Worm (Caenorhabditis elegans) whole organism, young adult: Measurements from ENCODE around the gene M7.8.

Experiments
- F33H1.4 ChIP-seq: fragments of 200-800 bp; sonication (Bioruptor generic); IDR thresholded peaks from 2 replicates; pipeline ENCODE4 v1.3.6; 2022; ENCODE audit warnings: missing genetic modification reagents, missing genetic modification characterization, missing compliant biosample characterization
- Y56A3A.18 ChIP-seq: fragments of 200-800 bp; sonication (Bioruptor generic); IDR thresholded peaks from 2 replicates; pipeline ENCODE4 v1.3.6; 2022; ENCODE audit warnings: missing genetic modification reagents, missing genetic modification characterization, missing compliant biosample characterization
- akir-1 ChIP-seq: fragments of 200-800 bp; sonication (Bioruptor generic); optimal IDR thresholded peaks from 2 replicates; lab custom pipeline; 2018; ENCODE audit warnings: mild to moderate bottlenecking, missing genetic modification characterization, moderate library complexity, missing compliant biosample characterization
- ama-1 ChIP-seq, 3 experiments: fragments of 150-350 bp in 1 of 3; sonication (generic microtip) in 2 of 3; optimal IDR thresholded peaks; 2 replicates each; lab custom pipeline; 2014 to 2018; ENCODE audit warnings: missing biosample characterization in 2 of 3, missing genetic modification characterization in 2 of 3, missing genetic modification reagents in 2 of 3
- aptf-3 ChIP-seq: fragments of 200-800 bp; sonication (Bioruptor generic); IDR thresholded peaks from 2 replicates; pipeline ENCODE4 v1.3.6; 2022; ENCODE audit warnings: missing genetic modification characterization, missing compliant biosample characterization
- hlh-26 ChIP-seq: fragments of 200-800 bp; sonication (Bioruptor generic); conservative IDR thresholded peaks from 2 replicates; pipeline ENCODE4 v1.3.6; 2022; ENCODE audit warnings: missing genetic modification reagents, missing genetic modification characterization, missing compliant biosample characterization
- lin-54 ChIP-seq: fragments of 200-800 bp; sonication (Bioruptor generic); optimal IDR thresholded peaks from 2 replicates; lab custom pipeline; 2018; ENCODE audit warnings: mild to moderate bottlenecking, missing genetic modification characterization, missing compliant biosample characterization
- nfya-2 ChIP-seq: fragments of 200-800 bp; sonication (Bioruptor generic); IDR thresholded peaks from 2 replicates; pipeline ENCODE4 v1.3.6; 2022; ENCODE audit warnings: missing genetic modification reagents, missing genetic modification characterization, missing compliant biosample characterization
- nhr-80 ChIP-seq: sonication (generic microtip); optimal IDR thresholded peaks from 2 replicates; lab custom pipeline; 2016; ENCODE audit warnings: missing genetic modification characterization, missing compliant biosample characterization
- snpc-4 ChIP-seq, 5 experiments: fragments of 150-350 bp in 1 of 5; sonication (generic microtip) in 4 of 5; optimal IDR thresholded peaks; 2 replicates each; lab custom pipeline; 2014 to 2018; ENCODE audit warnings: missing genetic modification characterization in 5 of 5, missing biosample characterization in 3 of 5, antibody characterized with exemption in 2 of 5, mild to moderate bottlenecking in 2 of 5, missing compliant biosample characterization in 2 of 5, missing genotype in 2 of 5, moderate library complexity in 2 of 5, missing genetic modification reagents in 1 of 5
- tbx-9 ChIP-seq: sonication (generic microtip); optimal IDR thresholded peaks from 2 replicates; lab custom pipeline; 2016; ENCODE audit warnings: borderline replicate concordance, missing genetic modification characterization, inconsistent platforms, missing compliant biosample characterization
- unc-62 ChIP-seq: fragments of 150-350 bp; optimal IDR thresholded peaks from 2 replicates; lab custom pipeline; 2014; ENCODE audit warnings: missing biosample characterization, missing genetic modification reagents, missing genetic modification characterization

DNA sequence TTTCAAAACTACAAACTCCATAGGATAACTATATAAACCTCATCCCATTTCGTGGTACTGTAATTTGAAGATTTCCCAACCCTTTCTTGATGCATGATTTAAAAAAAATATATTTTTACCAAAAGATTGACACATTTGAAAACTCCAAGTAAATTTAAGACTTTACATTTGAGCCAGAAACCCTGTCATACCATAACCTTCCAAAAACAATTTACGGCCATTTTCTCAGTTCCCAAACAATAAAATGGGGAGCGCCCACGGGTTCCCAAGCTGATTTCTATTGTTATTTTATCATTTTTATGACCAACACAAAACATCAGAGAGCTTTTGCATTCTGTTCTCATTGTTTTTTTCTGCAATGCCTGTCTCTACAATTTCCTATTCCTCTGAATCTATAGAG is 17.8 kb upstream of the M7.8 start, which contains the start of gene clc-9:
- TF ChIP-seq Y56A3A.18 = no peak
- no peak for TF ChIP-seq snpc-4 (GFP tag; optimal IDR thresholded peaks at IDR 0.05; lab: Kevin White, UChicago)
- no peak for TF ChIP-seq snpc-4 (tag; optimal IDR thresholded peaks at IDR 0.05; lab: Kevin White, UChicago)
- TF ChIP-seq nfya-2 (GFP tag; lab: Robert Waterston, UW) = no peak
- no peak for TF ChIP-seq unc-62 (GFP tag; lab: Kevin White, UChicago)
- no peak for TF ChIP-seq F33H1.4
- TF ChIP-seq aptf-3 (GFP tag; lab: Robert Waterston, UW) = no peak
- no peak for TF ChIP-seq lin-54 (GFP tag; lab: Kevin White, UChicago)
- TF ChIP-seq tbx-9 (tag; lab: Kevin White, UChicago) = no peak
- TF ChIP-seq akir-1 = no peak
- no peak for TF ChIP-seq hlh-26 (GFP tag; lab: Robert Waterston, UW)
- no peak for TF ChIP-seq nhr-80 (tag; lab: Kevin White, UChicago)
- no peak for TF ChIP-seq ama-1 (optimal IDR thresholded peaks at IDR 0.05; lab: Kevin White, UChicago)
- TF ChIP-seq ama-1 (GFP tag; optimal IDR thresholded peaks at IDR 0.05; lab: Kevin White, UChicago) = no peak
